Worm (Caenorhabditis elegans): ENCODE data around the gene C46C2.3.

ce11 chrIV:9232421-9233141 lies 7.7 kb downstream of the C46C2.3 start, which contains the start of gene Y11D7A.3:
- TF ChIP-seq blmp-1 (tag; optimal IDR thresholded peaks at IDR 0.05; ENCODE audit: insufficient read depth) (no peak), aly-2 (tag; optimal IDR thresholded peaks at IDR 0.05) (no peak), unc-39 (tag; optimal IDR thresholded peaks at IDR 0.05) (no peak), nhr-25 (tag; optimal IDR thresholded peaks at IDR 0.05) (no peak), nhr-10 (tag; optimal IDR thresholded peaks at IDR 0.05) (no peak), ama-1 (optimal IDR thresholded peaks at IDR 0.05) (no peak), dmd-4 (tag; optimal IDR thresholded peaks at IDR 0.05) (no peak), ceh-16 (tag; optimal IDR thresholded peaks at IDR 0.05) (no peak), nhr-77 (tag; optimal IDR thresholded peaks at IDR 0.05) (no peak), ZK546.5 (tag; optimal IDR thresholded peaks at IDR 0.05) (no peak), mbf-1 (tag; optimal IDR thresholded peaks at IDR 0.05) (no peak), nhr-6 (tag; optimal IDR thresholded peaks at IDR 0.05) (no peak), alr-1 (tag; optimal IDR thresholded peaks at IDR 0.05) (no peak)
